Worm (Caenorhabditis elegans) whole organism, L1 larva: ENCODE data around the gene pink-1.

Source experiments
- F16B12.6 ChIP-seq: fragments of 150-350 bp; optimal IDR thresholded peaks from 2 replicates; lab custom pipeline; 2014; ENCODE audit warnings: missing biosample characterization, missing genetic modification characterization
- ama-1 ChIP-seq: fragments of 150-350 bp; optimal IDR thresholded peaks from 2 replicates; lab custom pipeline; 2014
- blmp-1 ChIP-seq: fragments of 150-350 bp; optimal IDR thresholded peaks from 2 replicates; lab custom pipeline; 2014; ENCODE audit warnings: missing biosample characterization, missing genetic modification characterization
- ceh-63 ChIP-seq: fragments of 200-800 bp; sonication (Bioruptor generic); optimal IDR thresholded peaks from 2 replicates; lab custom pipeline; 2018; ENCODE audit warnings: mild to moderate bottlenecking, missing genetic modification characterization, missing compliant biosample characterization
- ceh-8 ChIP-seq: fragments of 200-800 bp; sonication (Bioruptor generic); optimal IDR thresholded peaks from 2 replicates; lab custom pipeline; 2018; ENCODE audit warnings: mild to moderate bottlenecking, missing genetic modification characterization, moderate library complexity, missing compliant biosample characterization
- ceh-90 ChIP-seq: sonication (generic microtip); optimal IDR thresholded peaks from 2 replicates; lab custom pipeline; 2016; ENCODE audit warnings: missing genetic modification characterization, missing compliant biosample characterization
- ces-1 ChIP-seq: fragments of 150-350 bp; optimal IDR thresholded peaks from 2 replicates; lab custom pipeline; 2014; ENCODE audit warnings: missing biosample characterization, missing genetic modification reagents, missing genetic modification characterization
- dpl-1 ChIP-seq, 3 experiments: fragments of 150-350 bp in 2 of 3; sonication (generic microtip) in 1 of 3; optimal IDR thresholded peaks; 2 replicates each; lab custom pipeline; 2014 to 2017; ENCODE audit warnings: missing biosample characterization in 3 of 3, missing genetic modification characterization in 3 of 3, missing genetic modification reagents in 3 of 3
- dsc-1 ChIP-seq: sonication (generic microtip); optimal IDR thresholded peaks from 2 replicates; lab custom pipeline; 2016; ENCODE audit warnings: mild to moderate bottlenecking, missing genetic modification characterization, missing compliant biosample characterization
- efl-1 ChIP-seq, 4 experiments: fragments of 150-350 bp; optimal IDR thresholded peaks in 3 of 4; peaks in 1 of 4; 1 replicate in 1 of 4; 2 replicates in 3 of 4; lab custom pipeline; 2014; ENCODE audit warnings: missing biosample characterization in 2 of 4, missing genetic modification characterization in 2 of 4, missing genetic modification reagents in 2 of 4
- efl-3 ChIP-seq: fragments of 200-800 bp; sonication (Bioruptor generic); optimal IDR thresholded peaks from 2 replicates; lab custom pipeline; 2018; ENCODE audit warnings: mild to moderate bottlenecking, missing genetic modification characterization, missing compliant biosample characterization
- egl-27 ChIP-seq, 2 experiments: fragments of 150-350 bp in 1 of 2; sonication (generic microtip); optimal IDR thresholded peaks; 3 replicates each; lab custom pipeline; 2017 to 2018; ENCODE audit warnings: missing biosample characterization in 2 of 2, missing genetic modification characterization in 2 of 2, missing genetic modification reagents in 2 of 2
- elt-2 ChIP-seq: sonication (generic microtip); optimal IDR thresholded peaks from 2 replicates; lab custom pipeline; 2016; ENCODE audit warnings: missing genetic modification characterization, mild to moderate bottlenecking, inconsistent platforms, missing compliant biosample characterization, missing genetic modification reagents
- ets-5 ChIP-seq: fragments of 200-800 bp; sonication (Bioruptor generic); IDR thresholded peaks from 2 replicates; pipeline ENCODE4 v1.3.6; 2022; ENCODE audit warnings: missing genetic modification characterization, missing compliant biosample characterization
- fkh-8 ChIP-seq: sonication (generic microtip); optimal IDR thresholded peaks from 2 replicates; lab custom pipeline; 2016; ENCODE audit warnings: mild to moderate bottlenecking, missing genetic modification characterization, missing compliant biosample characterization
- grh-1 ChIP-seq: fragments of 200-800 bp; sonication (Bioruptor generic); IDR thresholded peaks from 2 replicates; pipeline ENCODE4 v1.3.6; 2022; ENCODE audit warnings: missing genetic modification reagents, missing genetic modification characterization, missing compliant biosample characterization
- hpl-2 ChIP-seq: fragments of 150-350 bp; optimal IDR thresholded peaks from 2 replicates; lab custom pipeline; 2014; ENCODE audit warnings: missing biosample characterization, missing genetic modification reagents, missing genetic modification characterization
- irx-1 ChIP-seq: sonication (generic microtip); optimal IDR thresholded peaks from 2 replicates; lab custom pipeline; 2016; ENCODE audit warnings: missing genetic modification characterization, missing compliant biosample characterization
- jun-1 ChIP-seq: fragments of 150-350 bp; optimal IDR thresholded peaks from 2 replicates; lab custom pipeline; 2014; ENCODE audit warnings: missing biosample characterization, missing genetic modification reagents, missing genetic modification characterization
- lin-39 ChIP-seq: fragments of 150-350 bp; optimal IDR thresholded peaks from 2 replicates; lab custom pipeline; 2014; ENCODE audit warnings: missing biosample characterization, missing genetic modification reagents, missing genetic modification characterization
- mab-9 ChIP-seq: fragments of 200-800 bp; sonication (Bioruptor generic); IDR thresholded peaks from 2 replicates; pipeline ENCODE4 v1.3.6; 2022; ENCODE audit warnings: missing genetic modification reagents, missing genetic modification characterization, missing compliant biosample characterization
- mdl-1 ChIP-seq, 2 experiments: fragments of 150-350 bp; optimal IDR thresholded peaks; 2 replicates each; lab custom pipeline; 2014 to 2017; ENCODE audit warnings: missing biosample characterization in 2 of 2, missing genetic modification characterization in 2 of 2, inconsistent platforms in 1 of 2
- mef-2 ChIP-seq: fragments of 150-350 bp; optimal IDR thresholded peaks from 2 replicates; lab custom pipeline; 2014; ENCODE audit warnings: missing biosample characterization, missing genetic modification characterization
- nhr-12 ChIP-seq: sonication (generic microtip); optimal IDR thresholded peaks from 2 replicates; lab custom pipeline; 2017; ENCODE audit warnings: missing biosample characterization, missing genetic modification characterization
- nhr-20 ChIP-seq: sonication (generic microtip); optimal IDR thresholded peaks from 2 replicates; lab custom pipeline; 2016; ENCODE audit warnings: mild to moderate bottlenecking, missing genetic modification characterization, missing compliant biosample characterization
- nhr-28 ChIP-seq: fragments of 150-350 bp; optimal IDR thresholded peaks from 2 replicates; lab custom pipeline; 2014; ENCODE audit warnings: missing biosample characterization, missing genetic modification characterization
- nhr-47 ChIP-seq: sonication (generic microtip); optimal IDR thresholded peaks from 2 replicates; lab custom pipeline; 2016; ENCODE audit warnings: mild to moderate bottlenecking, missing genetic modification characterization, moderate library complexity, missing compliant biosample characterization
- nhr-76 ChIP-seq: sonication (generic microtip); optimal IDR thresholded peaks from 2 replicates; lab custom pipeline; 2017; ENCODE audit warnings: missing biosample characterization, missing genetic modification characterization
- nhr-77 ChIP-seq: fragments of 150-350 bp; optimal IDR thresholded peaks from 2 replicates; lab custom pipeline; 2014; ENCODE audit warnings: missing biosample characterization, missing genetic modification characterization
- nhr-84 ChIP-seq: sonication (generic microtip); optimal IDR thresholded peaks from 2 replicates; lab custom pipeline; 2017; ENCODE audit warnings: missing biosample characterization, missing genetic modification characterization
- nhr-85 ChIP-seq: sonication (generic microtip); peaks from one replicate; lab custom pipeline; 2016; ENCODE audit warnings: missing genetic modification characterization, inconsistent platforms, missing compliant biosample characterization
- nhr-90 ChIP-seq: sonication (generic microtip); optimal IDR thresholded peaks from 2 replicates; lab custom pipeline; 2016; ENCODE audit warnings: mild to moderate bottlenecking, missing genetic modification characterization, missing compliant biosample characterization; ENCODE audit not compliant: poor library complexity
- pag-3 ChIP-seq: sonication (generic microtip); optimal IDR thresholded peaks from 2 replicates; lab custom pipeline; 2017; ENCODE audit warnings: missing genetic modification characterization, mild to moderate bottlenecking, missing compliant biosample characterization, antibody characterized with exemption, borderline replicate concordance; ENCODE audit not compliant: insufficient read depth
- pax-3 ChIP-seq: fragments of 200-800 bp; sonication (Bioruptor generic); optimal IDR thresholded peaks from 2 replicates; lab custom pipeline; 2018; ENCODE audit warnings: mild to moderate bottlenecking, missing genetic modification characterization, moderate library complexity, missing compliant biosample characterization
- snpc-4 ChIP-seq: fragments of 150-350 bp; optimal IDR thresholded peaks from 2 replicates; lab custom pipeline; 2014; ENCODE audit warnings: missing biosample characterization, missing genetic modification characterization
- sptf-1 ChIP-seq: fragments of 150-350 bp; optimal IDR thresholded peaks from 2 replicates; lab custom pipeline; 2014; ENCODE audit warnings: missing biosample characterization, missing genetic modification characterization
- sup-37 ChIP-seq: fragments of 200-800 bp; sonication (Bioruptor generic); optimal IDR thresholded peaks from 2 replicates; lab custom pipeline; 2018; ENCODE audit warnings: mild to moderate bottlenecking, missing genetic modification characterization, missing compliant biosample characterization
- swsn-7 ChIP-seq: sonication (generic microtip); optimal IDR thresholded peaks from 2 replicates; lab custom pipeline; 2016; ENCODE audit warnings: missing genetic modification characterization, missing compliant biosample characterization
- tbx-2 ChIP-seq: sonication (generic microtip); optimal IDR thresholded peaks from 2 replicates; lab custom pipeline; 2016; ENCODE audit warnings: missing genetic modification characterization, missing compliant biosample characterization
- unc-62 ChIP-seq: fragments of 150-350 bp; optimal IDR thresholded peaks from 2 replicates; lab custom pipeline; 2014; ENCODE audit warnings: missing biosample characterization, missing genetic modification reagents, missing genetic modification characterization
- unc-86 ChIP-seq: sonication (generic microtip); optimal IDR thresholded peaks from 2 replicates; lab custom pipeline; 2016; ENCODE audit warnings: missing genetic modification characterization, missing compliant biosample characterization
- unc-98 ChIP-seq: fragments of 200-800 bp; sonication (Bioruptor generic); IDR thresholded peaks from 2 replicates; pipeline ENCODE4 v1.3.6; 2022; ENCODE audit warnings: missing genetic modification characterization, missing compliant biosample characterization
- vab-15 ChIP-seq: sonication (generic microtip); optimal IDR thresholded peaks from 2 replicates; lab custom pipeline; 2017; ENCODE audit warnings: missing genotype, mild to moderate bottlenecking, missing genetic modification characterization, missing compliant biosample characterization
- xbp-1 ChIP-seq: sonication (generic microtip); optimal IDR thresholded peaks from 2 replicates; lab custom pipeline; 2016; ENCODE audit warnings: missing genetic modification characterization, missing compliant biosample characterization
- zag-1 ChIP-seq: fragments of 150-350 bp; optimal IDR thresholded peaks from 2 replicates; lab custom pipeline; 2014; ENCODE audit warnings: missing biosample characterization, missing genetic modification characterization
- zip-4 ChIP-seq: fragments of 200-800 bp; sonication (Bioruptor generic); optimal IDR thresholded peaks from 2 replicates; lab custom pipeline; 2018; ENCODE audit warnings: mild to moderate bottlenecking, missing genetic modification characterization, moderate library complexity, missing compliant biosample characterization
- ztf-4 ChIP-seq: fragments of 150-350 bp; optimal IDR thresholded peaks from 2 replicates; lab custom pipeline; 2014; ENCODE audit warnings: missing biosample characterization, missing genetic modification characterization

pink-1 gene

DNA sequence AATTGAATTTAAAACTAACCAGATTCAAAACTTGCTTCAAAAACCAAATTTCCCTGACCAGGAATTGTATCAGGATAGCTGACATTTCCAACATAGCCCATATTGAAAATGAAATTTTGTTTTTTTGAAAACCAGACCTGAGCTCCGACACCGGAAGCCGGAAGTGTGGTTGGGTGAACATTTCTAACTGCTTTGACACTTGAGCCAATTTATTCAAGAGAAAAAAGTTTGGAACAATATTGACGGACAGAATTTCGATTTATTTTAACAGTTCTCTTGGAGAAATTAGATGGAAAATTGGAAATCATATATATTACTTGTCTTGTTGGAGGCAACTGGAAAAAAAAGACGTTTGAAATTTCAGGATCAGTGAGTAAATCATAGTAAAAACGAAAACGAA lies 8.3 kb downstream of the pink-1 start, which contains the start of gene ccpp-6:
TSS of gene ccpp-6 (minus strand) at position 101 of the 400 bp plus-strand sequence.
- no peak for TF ChIP-seq unc-86
- no peak for TF ChIP-seq efl-1 (optimal IDR thresholded peaks at IDR 0.05; lab: Kevin White, UChicago)
- peak in 1 of 2 experiments; percentile 3 for TF ChIP-seq efl-1 (GFP tag; optimal IDR thresholded peaks at IDR 0.05 in 1 of 2; lab: Kevin White, UChicago)

DNA sequence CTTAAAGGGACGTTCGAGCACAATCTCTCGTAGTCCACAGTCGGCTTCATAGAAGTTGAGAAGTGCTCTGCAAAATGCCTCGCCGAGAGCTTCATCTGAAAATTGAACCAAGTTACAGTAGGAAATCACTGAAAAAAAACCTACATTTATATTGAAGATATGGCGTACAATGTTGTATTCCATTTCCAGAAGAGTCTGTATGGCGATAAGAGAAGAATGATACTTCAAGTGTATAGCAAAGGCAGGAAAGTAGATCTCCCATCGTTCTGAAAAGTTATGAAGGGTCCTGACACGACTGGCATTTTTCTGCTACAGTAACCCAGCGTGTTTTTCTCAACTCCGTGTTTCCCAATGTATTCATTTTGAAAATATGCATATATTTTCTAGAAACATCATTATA lies 11.2 kb downstream of the pink-1 start:
- no peak for TF ChIP-seq sup-37 (GFP tag; lab: Kevin White, UChicago)
- no peak for TF ChIP-seq efl-1 (optimal IDR thresholded peaks at IDR 0.05; lab: Kevin White, UChicago)
- TF ChIP-seq efl-1 (GFP tag; optimal IDR thresholded peaks at IDR 0.05 in 1 of 2; lab: Kevin White, UChicago) = peak in 1 of 2 experiments; percentile 61
- no peak for TF ChIP-seq mef-2 (tag; lab: Kevin White, UChicago)
- no peak for TF ChIP-seq tbx-2
- no peak for TF ChIP-seq pax-3 (tag; lab: Kevin White, UChicago)

DNA sequence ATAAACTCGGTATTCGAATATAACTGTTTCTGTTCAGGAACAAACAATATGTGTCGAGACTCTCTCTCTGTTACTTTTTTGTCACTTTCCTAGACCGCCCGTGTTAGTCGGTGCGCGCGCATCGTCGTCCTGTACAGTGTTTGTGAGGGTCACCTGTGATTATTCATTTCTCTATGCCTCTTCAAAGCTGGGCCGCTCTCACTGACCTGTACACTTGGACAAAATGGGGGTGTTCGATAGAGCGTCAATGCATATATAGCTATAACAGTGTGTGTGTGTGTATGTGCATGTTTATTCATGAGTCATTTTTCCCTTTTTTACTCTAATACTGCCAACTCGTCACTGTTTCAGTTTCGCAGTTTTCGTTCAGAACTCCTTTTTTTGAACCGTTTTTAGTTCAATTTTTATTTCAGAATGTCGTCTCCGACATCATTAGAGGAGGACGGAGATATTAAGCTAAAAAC lies 15.8 kb downstream of the pink-1 start, which contains the start of gene pkc-3:
TSS of gene pkc-3 (plus strand) at position 414 of the 464 bp plus-strand sequence.
- TF ChIP-seq efl-3 (GFP tag; lab: Kevin White, UChicago) (no peak), ceh-8 (GFP tag; lab: Kevin White, UChicago) (no peak), nhr-12 (no peak), xbp-1 (tag; lab: Kevin White, UChicago) (peak; percentile 30), mdl-1 (tag; optimal IDR thresholded peaks at IDR 0.05; lab: Kevin White, UChicago) (peak in 1 of 2 experiments; percentile 36), sptf-1 (tag; lab: Kevin White, UChicago) (no peak), egl-27 (tag; optimal IDR thresholded peaks at IDR 0.05; lab: Kevin White, UChicago) (no peak), vab-15 (no peak), dpl-1 (GFP tag; optimal IDR thresholded peaks at IDR 0.05; lab: Kevin White, UChicago) (peak in 2 of 3 experiments; percentile 47 to 50), lin-39 (tag; lab: Kevin White, UChicago) (no peak), dsc-1 (tag; lab: Kevin White, UChicago) (no peak), zip-4 (peak; percentile 18), mab-9 (no peak), fkh-8 (tag; lab: Kevin White, UChicago) (no peak), ceh-63 (GFP tag; lab: Kevin White, UChicago) (no peak), ama-1 (peak; percentile 91), unc-98 (GFP tag; lab: Robert Waterston, UW) (no peak), nhr-47 (peak; percentile 37), snpc-4 (tag; lab: Kevin White, UChicago) (no peak), swsn-7 (tag; lab: Kevin White, UChicago) (peak; percentile 50), nhr-77 (tag; lab: Kevin White, UChicago) (peak; percentile 79), grh-1 (GFP tag; lab: Robert Waterston, UW) (peak; percentile 44), pag-3 (tag; lab: Kevin White, UChicago) (no peak), ets-5 (GFP tag; lab: Robert Waterston, UW) (no peak), efl-1 (optimal IDR thresholded peaks at IDR 0.05; lab: Kevin White, UChicago) (peak; percentile 53 to 54), efl-1 (GFP tag; optimal IDR thresholded peaks at IDR 0.05 in 1 of 2; lab: Kevin White, UChicago) (peak; percentile 21 to 95), mef-2 (tag; lab: Kevin White, UChicago) (no peak), nhr-28 (no peak), elt-2 (tag; lab: Kevin White, UChicago) (peak; percentile 68), unc-86 (no peak), nhr-90 (tag; lab: Kevin White, UChicago) (peak; percentile 77), ces-1 (GFP tag; lab: Kevin White, UChicago) (no peak), hpl-2 (GFP tag; lab: Kevin White, UChicago) (peak; percentile 67), nhr-85 (tag; lab: Kevin White, UChicago) (peak; percentile 81), irx-1 (tag; lab: Kevin White, UChicago) (peak; percentile 29), nhr-20 (tag; lab: Kevin White, UChicago) (peak; percentile 81), nhr-84 (tag; lab: Kevin White, UChicago) (no peak), ztf-4 (tag; lab: Kevin White, UChicago) (peak; percentile 78), ceh-90 (tag; lab: Kevin White, UChicago) (no peak), tbx-2 (peak; percentile 32), jun-1 (peak; percentile 20), unc-62 (no peak), zag-1 (tag; lab: Kevin White, UChicago) (no peak), pax-3 (tag; lab: Kevin White, UChicago) (no peak), F16B12.6 (tag; lab: Kevin White, UChicago) (no peak), nhr-76 (no peak), blmp-1 (tag; lab: Kevin White, UChicago) (peak; percentile 84)
